Worm (Caenorhabditis elegans) whole organism, L1 larva: Measurements from ENCODE around the gene F07E5.13.
"Not testable (repeated sequence)": the region's sequence is repeated elsewhere in the genome, so short reads cannot be mapped to it uniquely, and the experiment has no call there.

Experiments used
- C04F5.9 ChIP-seq: sonication (generic microtip); optimal IDR thresholded peaks from 2 replicates; lab custom pipeline; 2016; ENCODE audit warnings: missing genetic modification characterization, missing compliant biosample characterization
- C16A3.4 ChIP-seq: fragments of 150-350 bp; optimal IDR thresholded peaks from 2 replicates; lab custom pipeline; 2014; ENCODE audit warnings: missing biosample characterization, missing genetic modification characterization
- C34B4.2 ChIP-seq: sonication (generic microtip); optimal IDR thresholded peaks from 2 replicates; lab custom pipeline; 2017; ENCODE audit warnings: mild to moderate bottlenecking, missing genetic modification characterization, missing compliant biosample characterization
- Y116A8C.19 ChIP-seq: sonication (generic microtip); optimal IDR thresholded peaks from 2 replicates; lab custom pipeline; 2016; ENCODE audit warnings: missing compliant biosample characterization, missing genetic modification characterization, borderline replicate concordance
- aly-2 ChIP-seq: fragments of 150-350 bp; optimal IDR thresholded peaks from 2 replicates; lab custom pipeline; 2014; ENCODE audit warnings: missing biosample characterization, missing genetic modification characterization
- ama-1 ChIP-seq: fragments of 150-350 bp; optimal IDR thresholded peaks from 2 replicates; lab custom pipeline; 2014
- blmp-1 ChIP-seq: fragments of 150-350 bp; optimal IDR thresholded peaks from 2 replicates; lab custom pipeline; 2014; ENCODE audit warnings: missing biosample characterization, missing genetic modification characterization
- dpl-1 ChIP-seq, 3 experiments: fragments of 150-350 bp in 2 of 3; sonication (generic microtip) in 1 of 3; optimal IDR thresholded peaks; 2 replicates each; lab custom pipeline; 2014 to 2017; ENCODE audit warnings: missing biosample characterization in 3 of 3, missing genetic modification characterization in 3 of 3, missing genetic modification reagents in 3 of 3
- elt-3 ChIP-seq, 6 experiments: fragments of 150-350 bp in 1 of 6; sonication (generic microtip); optimal IDR thresholded peaks; 2 replicates each; lab custom pipeline; 2017 to 2018; ENCODE audit warnings: missing biosample characterization in 6 of 6, missing genetic modification characterization in 6 of 6, inconsistent platforms in 1 of 6
- fkh-8 ChIP-seq: sonication (generic microtip); optimal IDR thresholded peaks from 2 replicates; lab custom pipeline; 2016; ENCODE audit warnings: mild to moderate bottlenecking, missing genetic modification characterization, missing compliant biosample characterization
- grh-1 ChIP-seq: fragments of 200-800 bp; sonication (Bioruptor generic); IDR thresholded peaks from 2 replicates; pipeline ENCODE4 v1.3.6; 2022; ENCODE audit warnings: missing genetic modification reagents, missing genetic modification characterization, missing compliant biosample characterization
- hlh-17 ChIP-seq: fragments of 200-800 bp; sonication (Bioruptor generic); optimal IDR thresholded peaks from 2 replicates; lab custom pipeline; 2018; ENCODE audit warnings: missing genetic modification characterization, mild to moderate bottlenecking, missing compliant biosample characterization, moderate library complexity, borderline replicate concordance
- hlh-4 ChIP-seq: sonication (generic microtip); optimal IDR thresholded peaks from 2 replicates; lab custom pipeline; 2016; ENCODE audit warnings: mild to moderate bottlenecking, missing genetic modification characterization, missing compliant biosample characterization
- irx-1 ChIP-seq: sonication (generic microtip); optimal IDR thresholded peaks from 2 replicates; lab custom pipeline; 2016; ENCODE audit warnings: missing genetic modification characterization, missing compliant biosample characterization
- lin-13 ChIP-seq: fragments of 150-350 bp; optimal IDR thresholded peaks from 2 replicates; lab custom pipeline; 2014; ENCODE audit warnings: missing biosample characterization, missing genetic modification reagents, missing genetic modification characterization
- mab-9 ChIP-seq: fragments of 200-800 bp; sonication (Bioruptor generic); IDR thresholded peaks from 2 replicates; pipeline ENCODE4 v1.3.6; 2022; ENCODE audit warnings: missing genetic modification reagents, missing genetic modification characterization, missing compliant biosample characterization
- mdl-1 ChIP-seq, 2 experiments: fragments of 150-350 bp; optimal IDR thresholded peaks; 2 replicates each; lab custom pipeline; 2014 to 2017; ENCODE audit warnings: missing biosample characterization in 2 of 2, missing genetic modification characterization in 2 of 2, inconsistent platforms in 1 of 2
- mef-2 ChIP-seq: fragments of 150-350 bp; optimal IDR thresholded peaks from 2 replicates; lab custom pipeline; 2014; ENCODE audit warnings: missing biosample characterization, missing genetic modification characterization
- nhr-11 ChIP-seq: fragments of 150-350 bp; optimal IDR thresholded peaks from 2 replicates; lab custom pipeline; 2014; ENCODE audit warnings: missing biosample characterization, missing genetic modification characterization
- nhr-12 ChIP-seq: sonication (generic microtip); optimal IDR thresholded peaks from 2 replicates; lab custom pipeline; 2017; ENCODE audit warnings: missing biosample characterization, missing genetic modification characterization
- nhr-20 ChIP-seq: sonication (generic microtip); optimal IDR thresholded peaks from 2 replicates; lab custom pipeline; 2016; ENCODE audit warnings: mild to moderate bottlenecking, missing genetic modification characterization, missing compliant biosample characterization
- nhr-47 ChIP-seq: sonication (generic microtip); optimal IDR thresholded peaks from 2 replicates; lab custom pipeline; 2016; ENCODE audit warnings: mild to moderate bottlenecking, missing genetic modification characterization, moderate library complexity, missing compliant biosample characterization
- nhr-76 ChIP-seq: sonication (generic microtip); optimal IDR thresholded peaks from 2 replicates; lab custom pipeline; 2017; ENCODE audit warnings: missing biosample characterization, missing genetic modification characterization
- nhr-77 ChIP-seq: fragments of 150-350 bp; optimal IDR thresholded peaks from 2 replicates; lab custom pipeline; 2014; ENCODE audit warnings: missing biosample characterization, missing genetic modification characterization
- pag-3 ChIP-seq: sonication (generic microtip); optimal IDR thresholded peaks from 2 replicates; lab custom pipeline; 2017; ENCODE audit warnings: missing genetic modification characterization, mild to moderate bottlenecking, missing compliant biosample characterization, antibody characterized with exemption, borderline replicate concordance; ENCODE audit not compliant: insufficient read depth
- rnt-1 ChIP-seq: sonication (generic microtip); optimal IDR thresholded peaks from 2 replicates; lab custom pipeline; 2016; ENCODE audit warnings: mild to moderate bottlenecking, missing genetic modification characterization, moderate library complexity, missing compliant biosample characterization
- tbx-2 ChIP-seq: sonication (generic microtip); optimal IDR thresholded peaks from 2 replicates; lab custom pipeline; 2016; ENCODE audit warnings: missing genetic modification characterization, missing compliant biosample characterization
- tlp-1 ChIP-seq: fragments of 150-350 bp; optimal IDR thresholded peaks from 2 replicates; lab custom pipeline; 2014; ENCODE audit warnings: missing biosample characterization, missing genetic modification characterization
- unc-130 ChIP-seq: fragments of 150-350 bp; optimal IDR thresholded peaks from 2 replicates; lab custom pipeline; 2017; ENCODE audit warnings: missing biosample characterization, missing genetic modification characterization, inconsistent platforms
- xbp-1 ChIP-seq: sonication (generic microtip); optimal IDR thresholded peaks from 2 replicates; lab custom pipeline; 2016; ENCODE audit warnings: missing genetic modification characterization, missing compliant biosample characterization
- zip-4 ChIP-seq: fragments of 200-800 bp; sonication (Bioruptor generic); optimal IDR thresholded peaks from 2 replicates; lab custom pipeline; 2018; ENCODE audit warnings: mild to moderate bottlenecking, missing genetic modification characterization, moderate library complexity, missing compliant biosample characterization
- ztf-4 ChIP-seq: fragments of 150-350 bp; optimal IDR thresholded peaks from 2 replicates; lab custom pipeline; 2014; ENCODE audit warnings: missing biosample characterization, missing genetic modification characterization

Gene F07E5.13

DNA sequence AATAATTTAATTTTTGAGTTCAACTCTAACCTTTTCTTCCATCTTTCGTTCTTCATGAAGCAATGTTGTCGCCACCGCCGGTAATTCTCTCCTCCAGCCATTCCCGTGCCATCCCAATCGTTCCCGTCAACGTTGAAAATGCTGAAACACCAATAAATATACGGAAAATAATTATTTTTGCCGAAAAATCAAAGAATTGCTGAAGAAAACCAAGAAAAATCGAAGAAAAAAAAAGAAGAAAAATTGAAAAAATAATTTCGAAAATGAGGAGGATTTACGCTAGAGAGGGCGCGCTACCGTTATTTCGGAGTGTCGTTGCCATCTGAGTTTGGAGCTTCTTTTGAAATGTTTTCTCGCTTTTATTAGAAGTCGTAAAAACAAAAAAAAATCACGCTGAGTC, 40.4 kb downstream of the F07E5.13 start, which contains the start of gene cya-2:
TSS of gene cya-2 (minus strand) at position 101 of the 400 bp plus-strand sequence.
- not testable (repeated sequence) for TF ChIP-seq nhr-76 (tag; lab: Kevin White, UChicago); ztf-4; mdl-1 (tag; optimal IDR thresholded peaks at IDR 0.05; lab: Kevin White, UChicago)
- TF ChIP-seq, all 84 proteins: peak for 0; not testable (repeated sequence) for 84

DNA sequence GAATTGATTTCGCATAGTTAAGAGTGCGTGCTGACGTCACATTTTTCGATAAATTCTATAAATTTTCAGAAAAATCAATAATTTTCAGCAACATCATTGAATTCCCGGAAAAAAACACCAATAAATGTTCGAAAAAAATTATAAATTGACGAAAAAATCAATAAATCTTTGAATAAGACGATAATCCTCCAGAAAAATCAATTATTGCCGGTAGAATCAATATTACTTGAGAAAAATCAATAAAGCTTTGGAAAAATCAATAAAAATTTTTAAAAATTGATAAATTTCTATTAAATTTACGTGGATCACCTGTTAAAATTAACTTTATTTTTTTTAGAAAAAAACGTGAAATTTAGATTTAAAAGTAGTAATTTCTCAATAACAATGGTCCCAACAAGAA, 50.0 kb downstream of the F07E5.13 start:
- TF ChIP-seq ztf-4 (no peak), ama-1 (no peak), C34B4.2 (no peak), aly-2 (tag; lab: Kevin White, UChicago) (no peak), nhr-20 (tag; lab: Kevin White, UChicago) (no peak), blmp-1 (tag; lab: Kevin White, UChicago) (no peak), zip-4 (GFP tag; lab: Kevin White, UChicago) (no peak), hlh-4 (tag; lab: Kevin White, UChicago) (no peak), irx-1 (tag; lab: Kevin White, UChicago) (no peak), nhr-77 (no peak), nhr-11 (tag; lab: Kevin White, UChicago) (no peak), tlp-1 (tag; lab: Kevin White, UChicago) (no peak), fkh-8 (tag; lab: Kevin White, UChicago) (no peak), xbp-1 (no peak), mef-2 (tag; lab: Kevin White, UChicago) (no peak), mab-9 (no peak), rnt-1 (tag; lab: Kevin White, UChicago) (no peak), pag-3 (tag; lab: Kevin White, UChicago) (no peak), C04F5.9 (no peak)

DNA sequence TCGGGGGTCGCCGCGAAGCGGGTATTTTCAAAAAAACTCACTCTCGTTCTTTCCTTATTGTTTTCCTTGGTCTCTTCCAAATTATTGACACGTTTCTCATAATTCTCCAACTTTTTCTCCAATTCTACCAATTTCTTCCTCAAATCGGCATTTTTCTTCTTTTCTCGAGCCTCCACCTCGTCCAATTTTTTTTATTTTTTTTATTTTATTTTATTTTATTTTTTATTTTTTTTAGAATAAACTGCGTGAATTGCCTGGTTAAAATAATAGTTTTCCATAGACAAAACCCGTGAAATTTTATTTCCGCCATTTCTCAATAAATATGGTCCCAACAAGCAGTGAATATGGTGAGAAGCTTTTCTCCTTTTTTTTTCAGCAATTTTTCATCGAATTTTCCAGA, 51.2 kb downstream of the F07E5.13 start, which contains the start of gene F59H6.15:
TSS of gene F59H6.15 (plus strand) at position 301 of the 400 bp plus-strand sequence.
- TF ChIP-seq C16A3.4: no peak
- TF ChIP-seq elt-3 (tag; optimal IDR thresholded peaks at IDR 0.05; lab: Kevin White, UChicago): no peak
- TF ChIP-seq nhr-47: no peak
- no peak for TF ChIP-seq grh-1 (GFP tag; lab: Robert Waterston, UW)
- TF ChIP-seq hlh-17 (GFP tag; lab: Kevin White, UChicago): no peak
- TF ChIP-seq lin-13 (GFP tag; lab: Kevin White, UChicago): no peak
- no peak for TF ChIP-seq nhr-77
- TF ChIP-seq tbx-2 (tag; lab: Kevin White, UChicago): no peak
- TF ChIP-seq C34B4.2: no peak
- no peak for TF ChIP-seq nhr-12 (tag; lab: Kevin White, UChicago)
- no peak for TF ChIP-seq dpl-1 (GFP tag; optimal IDR thresholded peaks at IDR 0.05; lab: Kevin White, UChicago)

DNA sequence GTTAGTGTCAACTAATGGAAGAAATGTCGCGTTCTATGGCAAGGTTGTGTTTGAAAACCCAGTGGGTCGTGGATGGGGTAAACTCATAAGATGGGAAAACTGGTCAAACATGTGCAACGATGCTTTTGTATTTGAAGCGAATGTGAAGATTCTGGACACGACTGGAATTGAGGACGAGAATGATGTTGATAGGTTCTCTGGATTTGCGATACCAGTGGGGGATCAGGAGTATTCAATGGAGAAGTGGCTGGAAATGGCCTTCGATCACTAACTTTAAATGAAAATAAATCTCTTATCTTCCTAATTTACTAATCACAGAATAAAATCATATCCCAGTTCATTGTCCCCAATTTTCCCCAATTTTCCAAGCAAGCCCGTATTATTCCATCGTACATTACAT, 52.7 kb downstream of the F07E5.13 start:
- TF ChIP-seq Y116A8C.19 (tag; lab: Kevin White, UChicago) (no peak), unc-130 (no peak), irx-1 (tag; lab: Kevin White, UChicago) (no peak)
